Worm (Caenorhabditis elegans) whole organism, midembryonic: ENCODE results near the gene F59B10.2.

Experiments
- T22C8.4 ChIP-seq: fragments of 200-800 bp; sonication (Bioruptor generic); IDR thresholded peaks from 2 replicates; pipeline ENCODE4 v1.3.6; 2022; ENCODE audit warnings: missing genetic modification characterization, missing compliant biosample characterization
- cog-1 ChIP-seq: sonication (generic microtip); optimal IDR thresholded peaks from 2 replicates; lab custom pipeline; 2016; ENCODE audit warnings: missing genetic modification characterization, missing compliant biosample characterization
- flt-1 ChIP-seq: fragments of 200-800 bp; sonication (Bioruptor generic); IDR thresholded peaks from 2 replicates; pipeline ENCODE4 v1.3.6; 2022; ENCODE audit warnings: missing genetic modification characterization, missing compliant biosample characterization
- klf-2 ChIP-seq: fragments of 200-800 bp; sonication (Bioruptor generic); conservative IDR thresholded peaks from 2 replicates; pipeline ENCODE4 v1.3.6; 2022; ENCODE audit warnings: missing genetic modification reagents, missing genetic modification characterization, missing compliant biosample characterization
- med-1 ChIP-seq: sonication (generic microtip); optimal IDR thresholded peaks from 2 replicates; lab custom pipeline; 2017; ENCODE audit warnings: missing genetic modification characterization, mild to moderate bottlenecking, missing compliant biosample characterization, antibody characterized with exemption, missing genetic modification reagents; ENCODE audit not compliant: insufficient read depth
- ref-1 ChIP-seq: fragments of 200-800 bp; sonication (Bioruptor generic); conservative IDR thresholded peaks from 2 replicates; pipeline ENCODE4 v1.3.6; 2022; ENCODE audit warnings: missing genetic modification reagents, missing genetic modification characterization, missing compliant biosample characterization
- tab-1 ChIP-seq: fragments of 200-800 bp; sonication (Bioruptor generic); IDR thresholded peaks from 2 replicates; pipeline ENCODE4 v1.3.6; 2022; ENCODE audit warnings: missing genetic modification characterization, missing compliant biosample characterization
- ztf-23 ChIP-seq: fragments of 200-800 bp; sonication (Bioruptor generic); IDR thresholded peaks from 2 replicates; pipeline ENCODE4 v1.3.6; 2022; ENCODE audit warnings: missing genetic modification reagents, missing genetic modification characterization, missing compliant biosample characterization
- ztf-29 ChIP-seq: fragments of 200-800 bp; sonication (Bioruptor generic); IDR thresholded peaks from 2 replicates; pipeline ENCODE4 v1.3.6; 2022; ENCODE audit warnings: missing genetic modification reagents, missing genetic modification characterization, missing compliant biosample characterization

DNA sequence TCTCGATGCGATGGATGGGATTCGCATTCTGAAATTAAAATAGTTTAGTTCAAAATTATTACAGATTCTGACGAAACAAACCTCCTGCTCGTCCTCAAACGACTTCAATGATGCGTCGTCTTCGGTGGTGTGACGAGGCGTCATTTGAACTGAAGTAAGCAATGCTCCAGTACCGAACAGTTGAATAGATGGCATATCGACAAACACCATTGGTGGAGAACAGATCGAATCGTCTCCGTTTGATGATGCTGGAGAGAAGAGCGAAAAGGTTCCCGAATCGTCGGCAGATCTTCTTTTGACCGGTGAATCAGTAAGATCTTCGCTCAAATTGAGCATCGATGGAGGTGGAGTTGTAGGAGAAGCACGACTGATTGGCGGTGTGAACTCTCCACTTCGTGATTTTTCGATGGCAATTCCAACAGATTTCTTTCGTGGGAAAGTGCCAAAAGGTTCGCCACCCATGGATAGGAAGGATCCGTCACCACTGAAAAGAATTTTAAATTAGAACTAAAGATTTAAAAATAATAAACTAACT lies 34.8 kb upstream of the F59B10.2 start:
- TF ChIP-seq T22C8.4 (GFP tag; lab: Robert Waterston, UW) (0 out of 2 replicates have a peak, but pooled peaks have one; percentile 13), cog-1 (tag; lab: Kevin White, UChicago) (no peak), flt-1 (GFP tag; lab: Robert Waterston, UW) (no peak), klf-2 (GFP tag; lab: Robert Waterston, UW) (no peak), ztf-29 (no peak), ztf-23 (GFP tag; lab: Robert Waterston, UW) (no peak), med-1 (GFP tag; lab: Kevin White, UChicago) (no peak), tab-1 (no peak), ref-1 (no peak)
